Worm (Caenorhabditis elegans) whole organism, mixed stage, embryonic: ENCODE results near the gene nprt-1.
"Not testable (repeated sequence)": the region's sequence is repeated elsewhere in the genome, so short reads cannot be mapped to it uniquely, and the experiment has no call there.

Experiments
- blmp-1 ChIP-seq: fragments of 150-350 bp; optimal IDR thresholded peaks from 2 replicates; lab custom pipeline; 2014; ENCODE audit warnings: missing biosample characterization, missing genetic modification characterization
- ceh-39 ChIP-seq: fragments of 150-350 bp; optimal IDR thresholded peaks from 2 replicates; lab custom pipeline; 2014; ENCODE audit warnings: missing biosample characterization, missing genetic modification characterization
- elt-3 ChIP-seq: fragments of 150-350 bp; optimal IDR thresholded peaks from 2 replicates; lab custom pipeline; 2014; ENCODE audit warnings: missing biosample characterization, missing genetic modification characterization
- flh-1 ChIP-seq: fragments of 200-800 bp; sonication (Bioruptor generic); optimal IDR thresholded peaks from 2 replicates; lab custom pipeline; 2018; ENCODE audit warnings: mild to moderate bottlenecking, missing genetic modification characterization, moderate library complexity, missing compliant biosample characterization
- lin-13 ChIP-seq: fragments of 150-350 bp; optimal IDR thresholded peaks from 2 replicates; lab custom pipeline; 2014; ENCODE audit warnings: missing biosample characterization, missing genetic modification characterization
- mep-1 ChIP-seq: fragments of 150-350 bp; optimal IDR thresholded peaks from 2 replicates; lab custom pipeline; 2017; ENCODE audit warnings: missing biosample characterization, missing genetic modification reagents, missing genetic modification characterization, inconsistent platforms
- nhr-237 ChIP-seq: fragments of 150-350 bp; optimal IDR thresholded peaks from 2 replicates; lab custom pipeline; 2014; ENCODE audit warnings: missing biosample characterization, missing genetic modification characterization
- nhr-28 ChIP-seq: fragments of 150-350 bp; optimal IDR thresholded peaks from 2 replicates; lab custom pipeline; 2014; ENCODE audit warnings: missing biosample characterization, missing genetic modification characterization
- pha-4 ChIP-seq: fragments of 150-350 bp; optimal IDR thresholded peaks from 2 replicates; lab custom pipeline; 2018; ENCODE audit warnings: missing biosample characterization, missing genetic modification reagents, missing genetic modification characterization
- sem-2 ChIP-seq: fragments of 200-800 bp; sonication (Bioruptor generic); optimal IDR thresholded peaks from 2 replicates; lab custom pipeline; 2018; ENCODE audit warnings: mild to moderate bottlenecking, missing genetic modification characterization, missing compliant biosample characterization
- snpc-4 ChIP-seq: fragments of 150-350 bp; optimal IDR thresholded peaks from 2 replicates; lab custom pipeline; 2014; ENCODE audit warnings: missing biosample characterization, missing genetic modification characterization
- unc-120 ChIP-seq: sonication (generic microtip); optimal IDR thresholded peaks from 2 replicates; lab custom pipeline; 2017; ENCODE audit warnings: missing genetic modification characterization, missing compliant biosample characterization; ENCODE audit not compliant: poor library complexity, severe bottlenecking
- unc-39 ChIP-seq: fragments of 150-350 bp; optimal IDR thresholded peaks from 2 replicates; lab custom pipeline; 2014; ENCODE audit warnings: missing biosample characterization, missing genetic modification characterization
- unc-62 ChIP-seq: fragments of 150-350 bp; optimal IDR thresholded peaks from 2 replicates; lab custom pipeline; 2014; ENCODE audit warnings: missing biosample characterization, missing genetic modification reagents, missing genetic modification characterization

ce11 chrIV:2895986-2896660, 5.9 kb upstream of the nprt-1 start:
- TF ChIP-seq sem-2 (GFP tag; lab: Kevin White, UChicago); mep-1 (tag; lab: Kevin White, UChicago); snpc-4 (tag; lab: Kevin White, UChicago); unc-120 (tag; lab: Kevin White, UChicago); pha-4 (tag; lab: Kevin White, UChicago); nhr-237; nhr-28 (tag; lab: Kevin White, UChicago); lin-13 (tag; lab: Kevin White, UChicago); unc-39; flh-1 (GFP tag; lab: Kevin White, UChicago); blmp-1 (tag; lab: Kevin White, UChicago); ceh-39 (tag; lab: Kevin White, UChicago); unc-62 (GFP tag; lab: Kevin White, UChicago); elt-3 (tag; lab: Kevin White, UChicago): not testable (repeated sequence)
